Worm (Caenorhabditis elegans) whole organism, L3 larva: Measurements from ENCODE around the gene abch-1.

ENCODE experiments used
- aly-2 ChIP-seq: fragments of 150-350 bp; optimal IDR thresholded peaks from 2 replicates; lab custom pipeline; 2014; ENCODE audit warnings: missing biosample characterization, missing genetic modification characterization
- egl-27 ChIP-seq: sonication (generic microtip); optimal IDR thresholded peaks from 4 replicates; lab custom pipeline; 2017; ENCODE audit warnings: missing biosample characterization, missing genetic modification reagents, missing genetic modification characterization
- mdl-1 ChIP-seq: fragments of 150-350 bp; optimal IDR thresholded peaks from 2 replicates; lab custom pipeline; 2014; ENCODE audit warnings: missing biosample characterization, missing genetic modification characterization
- nfya-1 ChIP-seq: sonication (generic microtip); optimal IDR thresholded peaks from 2 replicates; lab custom pipeline; 2017; ENCODE audit warnings: missing genetic modification characterization, mild to moderate bottlenecking, missing compliant biosample characterization, antibody characterized with exemption, moderate library complexity; ENCODE audit not compliant: insufficient read depth
- nhr-23 ChIP-seq: fragments of 150-350 bp; optimal IDR thresholded peaks from 2 replicates; lab custom pipeline; 2014; ENCODE audit warnings: missing biosample characterization, missing genetic modification reagents, missing genetic modification characterization
- nhr-25 ChIP-seq: sonication (generic microtip); optimal IDR thresholded peaks from 2 replicates; lab custom pipeline; 2017; ENCODE audit warnings: missing biosample characterization, missing genetic modification characterization
- nhr-28 ChIP-seq: fragments of 150-350 bp; optimal IDR thresholded peaks from 2 replicates; lab custom pipeline; 2014; ENCODE audit warnings: missing biosample characterization, missing genetic modification characterization
- nhr-76 ChIP-seq: fragments of 150-350 bp; sonication (generic microtip); optimal IDR thresholded peaks from 5 replicates; lab custom pipeline; 2014; ENCODE audit warnings: missing biosample characterization, missing genetic modification characterization
- nhr-77 ChIP-seq: fragments of 150-350 bp; optimal IDR thresholded peaks from 2 replicates; lab custom pipeline; 2014; ENCODE audit warnings: missing biosample characterization, missing genetic modification characterization
- ztf-4 ChIP-seq: fragments of 150-350 bp; optimal IDR thresholded peaks from 2 replicates; lab custom pipeline; 2014; ENCODE audit warnings: missing biosample characterization, missing genetic modification characterization

- TF ChIP-seq nhr-76 (tag; lab: Kevin White, UChicago) (no peak), nhr-77 (tag; lab: Kevin White, UChicago) (no peak), nhr-23 (tag; lab: Kevin White, UChicago) (no peak), egl-27 (tag; lab: Kevin White, UChicago) (no peak), nhr-28 (no peak), ztf-4 (tag; lab: Kevin White, UChicago) (no peak), aly-2 (tag; lab: Kevin White, UChicago) (no peak), nhr-25 (tag; lab: Kevin White, UChicago) (no peak), nfya-1 (tag; lab: Kevin White, UChicago) (no peak), mdl-1 (tag; lab: Kevin White, UChicago) (no peak)
Observed at ce11 chrII:6499067-6499466, 32.4 kb downstream of the abch-1 start, which contains the start of gene twk-49.
